Worm (Caenorhabditis elegans) whole organism, early embryonic: ENCODE results near the gene nkb-2.

Source experiments
- B0310.2 ChIP-seq: sonication (generic microtip); optimal IDR thresholded peaks from 2 replicates; lab custom pipeline; 2016; ENCODE audit warnings: mild to moderate bottlenecking, missing genetic modification characterization, missing compliant biosample characterization
- ama-1 ChIP-seq: fragments of 150-350 bp; optimal IDR thresholded peaks from 2 replicates; lab custom pipeline; 2014

DNA sequence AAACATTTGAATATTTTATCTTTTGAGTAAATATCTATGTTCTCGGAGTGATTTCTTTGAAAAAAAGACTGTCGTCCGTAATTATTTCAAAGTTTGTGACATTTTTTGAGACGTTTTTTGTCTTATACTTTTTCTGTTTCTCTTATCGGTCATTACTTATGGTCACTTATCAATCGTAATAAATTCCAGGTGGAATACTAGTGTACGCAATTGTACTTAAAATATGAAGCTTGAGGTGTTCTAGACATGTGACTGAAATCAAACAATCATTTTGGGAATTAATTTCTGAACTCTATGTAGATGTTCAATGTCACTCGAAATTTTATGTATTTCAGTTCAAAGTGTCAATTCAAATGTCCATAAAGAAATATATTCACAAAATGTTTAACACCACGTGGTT lies 48.4 kb upstream of the nkb-2 start:
- no peak for TF ChIP-seq B0310.2 (tag; lab: Kevin White, UChicago)
- no peak for TF ChIP-seq ama-1 (lab: Kevin White, UChicago)
